Worm (Caenorhabditis elegans) whole organism, young adult: ENCODE data around the gene inx-8.
A peak's percentile ranks its signal among the peaks of the same experiment; 100 is the strongest.

Source experiments
- C17E4.6 ChIP-seq: fragments of 200-800 bp; sonication (Bioruptor generic); IDR thresholded peaks from 2 replicates; pipeline ENCODE4 v1.3.6; 2022; ENCODE audit warnings: missing genetic modification reagents, missing genetic modification characterization, missing compliant biosample characterization
- D2030.7 ChIP-seq: fragments of 200-800 bp; sonication (Bioruptor generic); IDR thresholded peaks from 2 replicates; pipeline ENCODE4 v1.3.6; 2022; ENCODE audit warnings: missing genetic modification reagents, missing genetic modification characterization, missing compliant biosample characterization
- F22D6.2 ChIP-seq: sonication (generic microtip); optimal IDR thresholded peaks from 2 replicates; lab custom pipeline; 2016; ENCODE audit warnings: mild to moderate bottlenecking, missing genetic modification characterization, missing compliant biosample characterization
- F37B4.10 ChIP-seq: fragments of 200-800 bp; sonication (Bioruptor generic); IDR thresholded peaks from 2 replicates; pipeline ENCODE4 v1.3.6; 2022; ENCODE audit warnings: missing genetic modification characterization, missing compliant biosample characterization
- F49E8.2 ChIP-seq: sonication (generic microtip); optimal IDR thresholded peaks from 3 replicates; lab custom pipeline; 2017; ENCODE audit warnings: missing genetic modification characterization, mild to moderate bottlenecking, missing compliant biosample characterization, antibody characterized with exemption, moderate library complexity; ENCODE audit not compliant: insufficient read depth
- F55B11.4 ChIP-seq: sonication (generic microtip); optimal IDR thresholded peaks from 2 replicates; lab custom pipeline; 2016; ENCODE audit warnings: missing compliant biosample characterization, missing genetic modification characterization, borderline replicate concordance; ENCODE audit not compliant: insufficient read depth
- K11D2.4 ChIP-seq: fragments of 200-800 bp; sonication (Bioruptor generic); IDR thresholded peaks from 2 replicates; pipeline ENCODE4 v1.3.6; 2022; ENCODE audit warnings: missing genetic modification reagents, missing genetic modification characterization, missing compliant biosample characterization
- K12H6.12 ChIP-seq: fragments of 200-800 bp; sonication (Bioruptor generic); optimal IDR thresholded peaks from 2 replicates; lab custom pipeline; 2018; ENCODE audit warnings: mild to moderate bottlenecking, missing genetic modification characterization, missing compliant biosample characterization
- T07F8.4 ChIP-seq: sonication (generic microtip); optimal IDR thresholded peaks from 2 replicates; lab custom pipeline; 2016; ENCODE audit warnings: mild to moderate bottlenecking, missing genetic modification characterization, moderate library complexity, missing compliant biosample characterization
- Y53G8AR.9 ChIP-seq: fragments of 200-800 bp; sonication (Bioruptor generic); conservative IDR thresholded peaks from 2 replicates; pipeline ENCODE4 v1.3.6; 2022; ENCODE audit warnings: missing genetic modification reagents, missing genetic modification characterization, missing compliant biosample characterization
- akir-1 ChIP-seq: fragments of 200-800 bp; sonication (Bioruptor generic); optimal IDR thresholded peaks from 2 replicates; lab custom pipeline; 2018; ENCODE audit warnings: mild to moderate bottlenecking, missing genetic modification characterization, moderate library complexity, missing compliant biosample characterization
- aptf-2 ChIP-seq: fragments of 200-800 bp; sonication (Bioruptor generic); conservative IDR thresholded peaks from 2 replicates; pipeline ENCODE4 v1.3.6; 2022; ENCODE audit warnings: missing genetic modification reagents, missing genetic modification characterization, missing compliant biosample characterization
- aptf-3 ChIP-seq: fragments of 200-800 bp; sonication (Bioruptor generic); IDR thresholded peaks from 2 replicates; pipeline ENCODE4 v1.3.6; 2022; ENCODE audit warnings: missing genetic modification characterization, missing compliant biosample characterization
- atf-7 ChIP-seq: sonication (generic microtip); optimal IDR thresholded peaks from 2 replicates; lab custom pipeline; 2017; ENCODE audit warnings: mild to moderate bottlenecking, missing genetic modification characterization, missing compliant biosample characterization
- ceh-27 ChIP-seq: fragments of 200-800 bp; sonication (Bioruptor generic); optimal IDR thresholded peaks from 2 replicates; lab custom pipeline; 2018; ENCODE audit warnings: mild to moderate bottlenecking, missing genetic modification characterization, moderate library complexity, missing compliant biosample characterization
- chd-7 ChIP-seq: sonication (generic microtip); optimal IDR thresholded peaks from 2 replicates; lab custom pipeline; 2016; ENCODE audit warnings: mild to moderate bottlenecking, missing genetic modification characterization, moderate library complexity, missing compliant biosample characterization
- dpff-1 ChIP-seq: sonication (generic microtip); optimal IDR thresholded peaks from 2 replicates; lab custom pipeline; 2017; ENCODE audit warnings: mild to moderate bottlenecking, missing genetic modification characterization, missing compliant biosample characterization
- hmg-1.2 ChIP-seq: fragments of 200-800 bp; sonication (Bioruptor generic); IDR thresholded peaks from 2 replicates; pipeline ENCODE4 v1.3.6; 2022; ENCODE audit warnings: missing genetic modification reagents, missing genetic modification characterization, missing compliant biosample characterization
- hmg-20 ChIP-seq: fragments of 200-800 bp; sonication (Bioruptor generic); IDR thresholded peaks from 2 replicates; pipeline ENCODE4 v1.3.6; 2022; ENCODE audit warnings: missing genetic modification reagents, missing genetic modification characterization, missing compliant biosample characterization
- lin-26 ChIP-seq: fragments of 200-800 bp; sonication (Bioruptor generic); IDR thresholded peaks from 2 replicates; pipeline ENCODE4 v1.3.6; 2022; ENCODE audit warnings: missing genetic modification reagents, missing genetic modification characterization, missing compliant biosample characterization
- lir-1 ChIP-seq: fragments of 200-800 bp; sonication (Bioruptor generic); conservative IDR thresholded peaks from 2 replicates; pipeline ENCODE4 v1.3.6; 2022; ENCODE audit warnings: missing genetic modification reagents, missing genetic modification characterization, missing compliant biosample characterization
- lsl-1 ChIP-seq: fragments of 200-800 bp; sonication (Bioruptor generic); optimal IDR thresholded peaks from 2 replicates; lab custom pipeline; 2018; ENCODE audit warnings: mild to moderate bottlenecking, missing genetic modification characterization, moderate library complexity, missing compliant biosample characterization
- madf-10 ChIP-seq: sonication (generic microtip); optimal IDR thresholded peaks from 2 replicates; lab custom pipeline; 2016; ENCODE audit warnings: mild to moderate bottlenecking, missing genetic modification characterization, missing compliant biosample characterization
- nfyb-1 ChIP-seq: fragments of 200-800 bp; sonication (Bioruptor generic); IDR thresholded peaks from 2 replicates; pipeline ENCODE4 v1.3.6; 2022; ENCODE audit warnings: missing genetic modification reagents, missing genetic modification characterization, missing compliant biosample characterization
- nhr-120 ChIP-seq: fragments of 200-800 bp; sonication (Bioruptor generic); IDR thresholded peaks from 2 replicates; pipeline ENCODE4 v1.3.6; 2022; ENCODE audit warnings: missing genetic modification characterization, missing compliant biosample characterization
- nhr-80 ChIP-seq: sonication (generic microtip); optimal IDR thresholded peaks from 2 replicates; lab custom pipeline; 2016; ENCODE audit warnings: missing genetic modification characterization, missing compliant biosample characterization
- repo-1 ChIP-seq: sonication (generic microtip); optimal IDR thresholded peaks from 2 replicates; lab custom pipeline; 2017; ENCODE audit warnings: mild to moderate bottlenecking, missing genetic modification characterization, missing compliant biosample characterization
- sea-2 ChIP-seq: fragments of 200-800 bp; sonication (Bioruptor generic); IDR thresholded peaks from 2 replicates; pipeline ENCODE4 v1.3.6; 2022; ENCODE audit warnings: missing genetic modification characterization, missing compliant biosample characterization
- somi-1 ChIP-seq: fragments of 200-800 bp; sonication (Bioruptor generic); optimal IDR thresholded peaks from 2 replicates; lab custom pipeline; 2018; ENCODE audit warnings: mild to moderate bottlenecking, missing genetic modification characterization, missing compliant biosample characterization
- tlf-1 ChIP-seq: fragments of 200-800 bp; sonication (Bioruptor generic); optimal IDR thresholded peaks from 2 replicates; lab custom pipeline; 2018; ENCODE audit warnings: mild to moderate bottlenecking, missing genetic modification characterization, missing compliant biosample characterization
- unc-130 ChIP-seq: sonication (generic microtip); optimal IDR thresholded peaks from 2 replicates; lab custom pipeline; 2016; ENCODE audit warnings: missing genetic modification reagents, missing genetic modification characterization, missing compliant biosample characterization
- ztf-18 ChIP-seq: sonication (generic microtip); optimal IDR thresholded peaks from 2 replicates; lab custom pipeline; 2016; ENCODE audit warnings: missing genotype, mild to moderate bottlenecking, missing genetic modification characterization, missing compliant biosample characterization
- ztf-26 ChIP-seq: sonication (generic microtip); optimal IDR thresholded peaks from 2 replicates; lab custom pipeline; 2017; ENCODE audit warnings: missing genetic modification characterization, missing compliant biosample characterization
- ztf-28 ChIP-seq: fragments of 200-800 bp; sonication (Bioruptor generic); IDR thresholded peaks from 2 replicates; pipeline ENCODE4 v1.3.6; 2022; ENCODE audit warnings: missing genetic modification reagents, missing genetic modification characterization, missing compliant biosample characterization

inx-8 gene

ce11 chrIV:11710331-11710730 lies 36.7 kb downstream of the inx-8 start:
- TF ChIP-seq ztf-26 (tag; lab: Kevin White, UChicago): no peak
- TF ChIP-seq madf-10 (tag; lab: Kevin White, UChicago): no peak
- TF ChIP-seq, all 124 proteins: peak for 0

ce11 chrIV:11713289-11713688 lies 39.6 kb downstream of the inx-8 start:
- TF ChIP-seq nhr-120: no peak
- no peak for TF ChIP-seq ztf-28 (GFP tag; lab: Robert Waterston, UW)
- TF ChIP-seq tlf-1: no peak
- no peak for TF ChIP-seq dpff-1 (tag; lab: Kevin White, UChicago)
- TF ChIP-seq lsl-1: no peak
- TF ChIP-seq F49E8.2 (tag; lab: Kevin White, UChicago): no peak
- TF ChIP-seq K11D2.4 (GFP tag; lab: Robert Waterston, UW): no peak
- TF ChIP-seq lin-26 (GFP tag; lab: Robert Waterston, UW): no peak
- no peak for TF ChIP-seq aptf-3
- TF ChIP-seq chd-7 (tag; lab: Kevin White, UChicago): no peak
- no peak for TF ChIP-seq sea-2 (GFP tag; lab: Robert Waterston, UW)

- TF ChIP-seq F22D6.2 (tag; lab: Kevin White, UChicago) (no peak), aptf-2 (GFP tag; lab: Robert Waterston, UW) (no peak), repo-1 (tag; lab: Kevin White, UChicago) (no peak), somi-1 (no peak), T07F8.4 (tag; lab: Kevin White, UChicago) (no peak), nfyb-1 (GFP tag; lab: Robert Waterston, UW) (no peak), Y53G8AR.9 (GFP tag; lab: Robert Waterston, UW) (no peak), K12H6.12 (tag; lab: Kevin White, UChicago) (no peak), ztf-26 (tag; lab: Kevin White, UChicago) (no peak), akir-1 (GFP tag; lab: Kevin White, UChicago) (no peak), F37B4.10 (GFP tag; lab: Robert Waterston, UW) (no peak), F55B11.4 (no peak), hmg-20 (GFP tag; lab: Robert Waterston, UW) (no peak), ztf-18 (no peak), lir-1 (GFP tag; lab: Robert Waterston, UW) (no peak)
Observed at ce11 chrIV:11714739-11715138, 41.1 kb downstream of the inx-8 start, which contains the start of gene magi-1. TSS of gene magi-1 (plus strand) at chrIV:11715039.

- TF ChIP-seq D2030.7 (GFP tag; lab: Robert Waterston, UW): no peak
- TF ChIP-seq hmg-20 (GFP tag; lab: Robert Waterston, UW): no peak
- TF ChIP-seq ceh-27 (GFP tag; lab: Kevin White, UChicago): no peak
- no peak for TF ChIP-seq nhr-80 (tag; lab: Kevin White, UChicago)
Observed at ce11 chrIV:11716414-11716813, 42.8 kb downstream of the inx-8 start.

- TF ChIP-seq C17E4.6 (GFP tag; lab: Robert Waterston, UW) (no peak), hmg-1.2 (GFP tag; lab: Robert Waterston, UW) (peak; percentile 22; the same call in 1 of the 2 replicates), atf-7 (tag; lab: Kevin White, UChicago) (no peak), unc-130 (GFP tag; lab: Kevin White, UChicago) (no peak), aptf-2 (GFP tag; lab: Robert Waterston, UW) (no peak)
- TF ChIP-seq, all 124 proteins: peak for 1
Observed at ce11 chrIV:11717094-11717876, 43.6 kb downstream of the inx-8 start.
